Fruit fly (Drosophila melanogaster) whole organism, wandering third instar larva: ENCODE measurements around the gene CG6296.

Experiments
- CG32264 ChIP-seq: fragments of 200-800 bp; sonication (Bioruptor generic); optimal IDR thresholded peaks from 2 replicates; lab custom pipeline; 2016; ENCODE audit warnings: missing biosample characterization, missing genetic modification characterization
- CG9705 ChIP-seq: fragments of 200-800 bp; sonication (Bioruptor generic); optimal IDR thresholded peaks from 2 replicates; lab custom pipeline; 2018; ENCODE audit warnings: missing biosample characterization, mild to moderate bottlenecking, missing genetic modification characterization
- CrebA ChIP-seq: fragments of 200-800 bp; sonication (Bioruptor generic); optimal IDR thresholded peaks from 2 replicates; lab custom pipeline; 2016; ENCODE audit warnings: missing biosample characterization, mild to moderate bottlenecking, missing genetic modification characterization, borderline replicate concordance
- Dfd ChIP-seq: fragments of >200 bp; optimal IDR thresholded peaks from 2 replicates; lab custom pipeline; 2017; ENCODE audit warnings: missing biosample characterization, missing genetic modification characterization
- Dif ChIP-seq: fragments of 200-275, 200-300 bp; sonication (Bioruptor generic); optimal IDR thresholded peaks from 2 replicates; lab custom pipeline; 2018; ENCODE audit warnings: missing biosample characterization, missing genetic modification characterization; ENCODE audit not compliant: partially characterized antibody
- GATAd ChIP-seq: sonication (Bioruptor generic); optimal IDR thresholded peaks from 2 replicates; lab custom pipeline; 2016; ENCODE audit warnings: missing biosample characterization, missing genetic modification characterization
- HLH106 ChIP-seq: fragments of 200-800 bp; optimal IDR thresholded peaks from 3 replicates; lab custom pipeline; 2019; ENCODE audit warnings: missing biosample characterization, mild to moderate bottlenecking, missing genetic modification characterization, moderate library complexity
- Hnf4 ChIP-seq: fragments of 200-800 bp; sonication (Bioruptor generic); optimal IDR thresholded peaks from 2 replicates; lab custom pipeline; 2016; ENCODE audit warnings: missing biosample characterization, mild to moderate bottlenecking, missing genetic modification characterization
- Hr78 ChIP-seq: fragments of >200 bp; optimal IDR thresholded peaks from 2 replicates; lab custom pipeline; 2017; ENCODE audit warnings: missing biosample characterization, missing genetic modification characterization
- Hr83 ChIP-seq: fragments of 200-300 bp; sonication (Bioruptor generic); optimal IDR thresholded peaks from 2 replicates; lab custom pipeline; 2016; ENCODE audit warnings: missing biosample characterization, mild to moderate bottlenecking, missing genetic modification characterization, moderate library complexity; ENCODE audit not compliant: poor library complexity, severe bottlenecking
- Jra ChIP-seq: sonication (Bioruptor generic); optimal IDR thresholded peaks from 2 replicates; lab custom pipeline; 2016; ENCODE audit warnings: missing biosample characterization, missing genetic modification characterization
- Mio ChIP-seq: sonication (Bioruptor generic); optimal IDR thresholded peaks from 2 replicates; lab custom pipeline; 2016; ENCODE audit warnings: missing biosample characterization, missing genetic modification characterization
- Myc ChIP-seq: fragments of >200 bp; optimal IDR thresholded peaks from 2 replicates; lab custom pipeline; 2017
- N ChIP-seq: fragments of >200 bp; optimal IDR thresholded peaks from 2 replicates; lab custom pipeline; 2018; ENCODE audit warnings: missing biosample characterization, missing external identifiers, missing genetic modification characterization
- OdsH ChIP-seq: fragments of 200-800 bp; sonication (Bioruptor generic); optimal IDR thresholded peaks from 2 replicates; lab custom pipeline; 2016; ENCODE audit warnings: missing biosample characterization, mild to moderate bottlenecking, missing genetic modification characterization
- Rel ChIP-seq, 2 experiments: fragments of 200-800 bp; sonication (Bioruptor generic) in 1 of 2; optimal IDR thresholded peaks; 2 replicates in 1 of 2; 3 replicates in 1 of 2; lab custom pipeline; 2016 to 2019; ENCODE audit warnings: mild to moderate bottlenecking in 2 of 2, missing biosample characterization in 2 of 2, missing genetic modification characterization in 2 of 2, moderate library complexity in 1 of 2
- Sp1 ChIP-seq: fragments of 200-800 bp; sonication (Bioruptor generic); optimal IDR thresholded peaks from 3 replicates; lab custom pipeline; 2019; ENCODE audit warnings: missing biosample characterization, mild to moderate bottlenecking, missing genetic modification characterization, moderate library complexity
- Vsx2 ChIP-seq: fragments of 200-300, 225-300 bp; sonication (Bioruptor generic); optimal IDR thresholded peaks from 2 replicates; lab custom pipeline; 2018; ENCODE audit warnings: missing biosample characterization, missing genetic modification characterization; ENCODE audit not compliant: partially characterized antibody
- br ChIP-seq: fragments of 200-800 bp; sonication (Bioruptor generic); optimal IDR thresholded peaks from 2 replicates; lab custom pipeline; 2016; ENCODE audit warnings: missing biosample characterization, missing genetic modification characterization
- brk ChIP-seq: fragments of 200-800 bp; sonication (Bioruptor generic); optimal IDR thresholded peaks from 2 replicates; lab custom pipeline; 2016; ENCODE audit warnings: missing biosample characterization, mild to moderate bottlenecking, missing genetic modification characterization
- dl ChIP-seq, 2 experiments: fragments of 175-275, 200-275 bp in 1 of 2; fragments of 200-275 bp in 1 of 2; sonication (Bioruptor generic); optimal IDR thresholded peaks; lab custom pipeline; 2018; ENCODE audit warnings: mild to moderate bottlenecking in 2 of 2, missing biosample characterization in 2 of 2, missing genetic modification characterization in 2 of 2, moderate library complexity in 2 of 2; ENCODE audit not compliant: partially characterized antibody in 2 of 2, insufficient read depth in 1 of 2
- dmrt93B ChIP-seq: fragments of 200-800 bp; sonication (Bioruptor generic); optimal IDR thresholded peaks from 2 replicates; lab custom pipeline; 2018; ENCODE audit warnings: missing biosample characterization, mild to moderate bottlenecking, missing genetic modification characterization
- ey ChIP-seq: fragments of 200-800 bp; sonication (Bioruptor generic); optimal IDR thresholded peaks from 2 replicates; lab custom pipeline; 2016; ENCODE audit warnings: missing biosample characterization, missing genetic modification characterization
- fru ChIP-seq: fragments of 200-800 bp; sonication (Bioruptor generic); optimal IDR thresholded peaks from 3 replicates; lab custom pipeline; 2016; ENCODE audit warnings: missing biosample characterization, mild to moderate bottlenecking, missing genetic modification characterization
- h ChIP-seq: fragments of 200-800 bp; sonication (Bioruptor generic); optimal IDR thresholded peaks from 3 replicates; lab custom pipeline; 2016; ENCODE audit warnings: missing biosample characterization, mild to moderate bottlenecking, missing genetic modification characterization
- lola ChIP-seq: fragments of >200 bp; optimal IDR thresholded peaks from 2 replicates; lab custom pipeline; 2017; ENCODE audit warnings: missing biosample characterization, missing genetic modification characterization
- pan ChIP-seq: fragments of >200 bp; optimal IDR thresholded peaks from 2 replicates; lab custom pipeline; 2017
- psq ChIP-seq: fragments of 200-800 bp; sonication (Bioruptor generic); optimal IDR thresholded peaks from 3 replicates; lab custom pipeline; 2017; ENCODE audit warnings: missing biosample characterization, mild to moderate bottlenecking, missing genetic modification characterization, moderate library complexity
- rgr ChIP-seq: fragments of 200-800 bp; sonication (Bioruptor generic); optimal IDR thresholded peaks from 3 replicates; lab custom pipeline; 2016; ENCODE audit warnings: missing biosample characterization, mild to moderate bottlenecking, missing genetic modification characterization
- sage ChIP-seq: fragments of 200-800 bp; sonication (Bioruptor generic); optimal IDR thresholded peaks from 2 replicates; lab custom pipeline; 2016; ENCODE audit warnings: missing biosample characterization, mild to moderate bottlenecking, missing genetic modification characterization
- sv ChIP-seq: fragments of 200-800 bp; sonication (Bioruptor generic); optimal IDR thresholded peaks from 3 replicates; lab custom pipeline; 2016; ENCODE audit warnings: missing biosample characterization, missing genetic modification characterization
- tai ChIP-seq: sonication (Bioruptor generic); optimal IDR thresholded peaks from 2 replicates; lab custom pipeline; 2016; ENCODE audit warnings: missing biosample characterization, missing genetic modification characterization
- woc ChIP-seq: sonication (Bioruptor generic); optimal IDR thresholded peaks from 2 replicates; lab custom pipeline; 2016; ENCODE audit warnings: missing biosample characterization, mild to moderate bottlenecking, missing genetic modification characterization

Gene CG6296

dm6 chr3R:27026009-27026408, 20.7 kb upstream of the CG6296 start, which contains the start of gene CG6271:
Gene CG6271, minus strand, starts transcription at chr3R:27026109.
- no peak for TF ChIP-seq CrebA (GFP tag; lab: Kevin White, UChicago)
- no peak for TF ChIP-seq fru (GFP tag; lab: Kevin White, UChicago)
- TF ChIP-seq Hnf4 = no peak
- no peak for TF ChIP-seq Myc
- TF ChIP-seq Rel (GFP tag; optimal IDR thresholded peaks at IDR 0.05; lab: Kevin White, UChicago) = no peak
- no peak for TF ChIP-seq Rel (tag; optimal IDR thresholded peaks at IDR 0.05; lab: Kevin White, UChicago)
- no peak for TF ChIP-seq dl (GFP tag; optimal IDR thresholded peaks at IDR 0.05; lab: Kevin White, UChicago; ENCODE audit: insufficient read depth in 1 of 2, partially characterized antibody in 2 of 2)
- no peak for TF ChIP-seq GATAd (GFP tag; lab: Kevin White, UChicago)
- TF ChIP-seq br (GFP tag; lab: Kevin White, UChicago) = no peak
- TF ChIP-seq Hr78 (GFP tag; lab: Kevin White, UChicago) = no peak
- TF ChIP-seq sv = no peak
- TF ChIP-seq pan (lab: Kevin White, UChicago) = no peak
- no peak for TF ChIP-seq sage
- no peak for TF ChIP-seq tai
- no peak for TF ChIP-seq h (GFP tag; lab: Kevin White, UChicago)
- TF ChIP-seq Vsx2 (GFP tag; lab: Kevin White, UChicago) = no peak
- no peak for TF ChIP-seq lola (GFP tag; lab: Kevin White, UChicago)
- TF ChIP-seq Jra (GFP tag; lab: Kevin White, UChicago) = no peak
- no peak for TF ChIP-seq ey (GFP tag; lab: Kevin White, UChicago)
- TF ChIP-seq rgr (GFP tag; lab: Kevin White, UChicago) = no peak
- no peak for TF ChIP-seq N (GFP tag; lab: Kevin White, UChicago)

- no peak for TF ChIP-seq tai
- no peak for TF ChIP-seq HLH106 (tag; lab: Kevin White, UChicago)
- no peak for TF ChIP-seq OdsH
- TF ChIP-seq dl (GFP tag; optimal IDR thresholded peaks at IDR 0.05; lab: Kevin White, UChicago; ENCODE audit: insufficient read depth in 1 of 2, partially characterized antibody in 2 of 2) = no peak
- TF ChIP-seq Myc = no peak
- TF ChIP-seq Dif (GFP tag; lab: Kevin White, UChicago) = no peak
- TF ChIP-seq Dfd (GFP tag; lab: Kevin White, UChicago) = no peak
- no peak for TF ChIP-seq sv
- TF ChIP-seq Mio (GFP tag; lab: Kevin White, UChicago) = no peak
- no peak for TF ChIP-seq woc (GFP tag; lab: Kevin White, UChicago)
- TF ChIP-seq Jra (GFP tag; lab: Kevin White, UChicago) = no peak
- TF ChIP-seq Sp1 (GFP tag; lab: Kevin White, UChicago) = no peak
- TF ChIP-seq Hr78 (GFP tag; lab: Kevin White, UChicago) = no peak
- no peak for TF ChIP-seq Hr83
Observed at dm6 chr3R:27023117-27023516, 17.8 kb upstream of the CG6296 start, which contains the start of gene CG6277. Gene CG6277, minus strand, starts transcription at chr3R:27023217.

dm6 chr3R:27021278-27021677, 16.0 kb upstream of the CG6296 start, which contains the start of gene CG6283:
Gene CG6283, minus strand, starts transcription at chr3R:27021378.
- TF ChIP-seq tai = no peak
- no peak for TF ChIP-seq Sp1 (GFP tag; lab: Kevin White, UChicago)
- no peak for TF ChIP-seq dmrt93B (GFP tag; lab: Kevin White, UChicago)
- no peak for TF ChIP-seq h (GFP tag; lab: Kevin White, UChicago)
- no peak for TF ChIP-seq brk (GFP tag; lab: Kevin White, UChicago)
- no peak for TF ChIP-seq br (GFP tag; lab: Kevin White, UChicago)
- no peak for TF ChIP-seq psq
- TF ChIP-seq rgr (GFP tag; lab: Kevin White, UChicago) = no peak
- no peak for TF ChIP-seq Dfd (GFP tag; lab: Kevin White, UChicago)
- no peak for TF ChIP-seq N (GFP tag; lab: Kevin White, UChicago)
- TF ChIP-seq Hr83 = no peak
- no peak for TF ChIP-seq Hr78 (GFP tag; lab: Kevin White, UChicago)
- no peak for TF ChIP-seq CrebA (GFP tag; lab: Kevin White, UChicago)
- no peak for TF ChIP-seq GATAd (GFP tag; lab: Kevin White, UChicago)
- TF ChIP-seq CG9705 (GFP tag; lab: Kevin White, UChicago) = no peak
- no peak for TF ChIP-seq Dif (GFP tag; lab: Kevin White, UChicago)
- TF ChIP-seq dl (GFP tag; optimal IDR thresholded peaks at IDR 0.05; lab: Kevin White, UChicago; ENCODE audit: insufficient read depth in 1 of 2, partially characterized antibody in 2 of 2) = no peak
- no peak for TF ChIP-seq CG32264 (GFP tag; lab: Kevin White, UChicago)
- no peak for TF ChIP-seq Myc
